Fruit fly (Drosophila melanogaster) Kc167 (cell line): ENCODE measurements around the gene CG15208.

Source experiments
- Sin3A ChIP-seq: fragments of >200 bp; optimal IDR thresholded peaks from 2 replicates; lab custom pipeline; 2018; ENCODE audit warnings: missing external identifiers
- h ChIP-seq: fragments of >200 bp; optimal IDR thresholded peaks from 3 replicates; lab custom pipeline; 2018; ENCODE audit warnings: missing external identifiers
- insv ChIP-seq: fragments of >200 bp; optimal IDR thresholded peaks from 3 replicates; lab custom pipeline; 2018; ENCODE audit warnings: missing external identifiers
- psq ChIP-seq: fragments of >200 bp; optimal IDR thresholded peaks from 2 replicates; lab custom pipeline; 2017; ENCODE audit warnings: missing external identifiers

DNA sequence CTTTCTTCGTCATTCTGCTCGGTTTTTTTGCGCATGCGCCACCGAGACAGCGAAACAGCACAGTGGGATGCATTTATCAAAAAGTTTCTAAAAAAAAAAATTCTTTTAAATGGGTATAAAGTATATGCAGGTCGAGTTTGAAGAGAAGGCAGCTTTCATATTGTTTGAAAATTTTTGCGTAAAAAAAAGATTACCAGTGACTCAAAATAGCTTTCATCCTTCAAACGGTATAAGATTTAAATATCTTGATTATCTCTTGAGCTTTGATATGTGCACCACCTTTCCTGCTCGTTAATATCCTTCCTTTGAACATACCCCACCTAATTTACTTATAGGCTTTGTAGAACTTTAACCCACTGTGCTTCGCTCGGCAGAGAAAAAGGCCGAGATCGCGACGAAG is 5.3 kb downstream of the CG15208 start:
- TF ChIP-seq psq (lab: Kevin White, UChicago), result no peak
- no peak for TF ChIP-seq insv (lab: Kevin White, UChicago)
- TF ChIP-seq h (lab: Kevin White, UChicago), result no peak
- no peak for TF ChIP-seq Sin3A (lab: Kevin White, UChicago)
